Worm (Caenorhabditis elegans) whole organism, L4/young adult: ENCODE results near the gene srx-45.

ENCODE experiments used
- dao-5 ChIP-seq: sonication (generic microtip); optimal IDR thresholded peaks from 2 replicates; lab custom pipeline; 2016; ENCODE audit warnings: missing genotype, missing genetic modification characterization, moderate library complexity, missing compliant biosample characterization
- him-1 ChIP-seq: sonication (generic microtip); optimal IDR thresholded peaks from 2 replicates; lab custom pipeline; 2016; ENCODE audit warnings: missing genotype, missing genetic modification reagents, missing genetic modification characterization, missing compliant biosample characterization

DNA sequence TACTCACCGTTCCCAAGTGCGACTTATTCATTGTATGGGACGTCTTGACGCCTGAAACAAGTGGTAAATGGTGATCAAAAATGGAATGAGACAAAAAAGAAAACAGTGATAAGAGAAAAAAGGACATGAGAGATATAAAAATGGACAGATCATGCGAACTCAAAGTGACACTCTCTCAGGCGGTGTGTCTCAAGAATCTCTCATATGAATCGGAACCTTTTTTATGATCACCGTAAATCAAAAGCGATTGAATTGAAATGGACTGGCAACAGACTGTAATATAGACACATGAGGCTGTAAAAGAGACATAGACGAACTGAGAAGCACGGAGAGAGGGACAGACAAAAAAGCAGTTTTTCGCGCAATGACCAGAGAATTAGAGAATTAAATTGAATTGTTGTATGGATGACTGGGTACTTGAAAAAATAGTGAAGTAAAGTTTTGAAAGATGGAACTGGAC, 37.5 kb downstream of the srx-45 start, which contains the start of gene clip-1:
- TF ChIP-seq dao-5 (tag; lab: Kevin White, UChicago): no peak
- no peak for TF ChIP-seq him-1 (tag; lab: Kevin White, UChicago)
